Fruit fly (Drosophila melanogaster): Measurements from ENCODE around the gene RPA2.

RPA2 gene

dm6 chr2L:20942206-20942863 is 16.4 kb upstream of the RPA2 start (continued):
- TF ChIP-seq Ets96B (tag; optimal IDR thresholded peaks at IDR 0.05) (peak; percentile 55), CG8632 (GFP tag; optimal IDR thresholded peaks at IDR 0.05) (peak; percentile 25), CG8319 (GFP tag; optimal IDR thresholded peaks at IDR 0.05) (no peak), CG11762 (GFP tag; optimal IDR thresholded peaks at IDR 0.05; ENCODE audit: insufficient read depth) (no peak), fkh (GFP tag; optimal IDR thresholded peaks at IDR 0.05) (no peak), lz (GFP tag; optimal IDR thresholded peaks at IDR 0.05) (no peak), CG6808 (GFP tag; optimal IDR thresholded peaks at IDR 0.05) (no peak), CG31627 (GFP tag; optimal IDR thresholded peaks at IDR 0.05) (no peak), CG3032 (tag; optimal IDR thresholded peaks at IDR 0.05) (no peak), topi (GFP tag; optimal IDR thresholded peaks at IDR 0.05) (peak; percentile 2), CG4318 (GFP tag; optimal IDR thresholded peaks at IDR 0.05) (no peak), pdm3 (GFP tag; optimal IDR thresholded peaks at IDR 0.05) (no peak), CG6276 (GFP tag; optimal IDR thresholded peaks at IDR 0.05) (no peak), Hr38 (GFP tag; optimal IDR thresholded peaks at IDR 0.05) (no peak), fd59A (GFP tag; optimal IDR thresholded peaks at IDR 0.05) (no peak), salr (GFP tag; optimal IDR thresholded peaks at IDR 0.05) (peak in 1 of 2 experiments; percentile 34), Smox (GFP tag; optimal IDR thresholded peaks at IDR 0.05) (no peak), dsx (GFP tag; optimal IDR thresholded peaks at IDR 0.05; ENCODE audit: poor library complexity, severe bottlenecking) (no peak), CG32006 (GFP tag; optimal IDR thresholded peaks at IDR 0.05) (peak; percentile 52), Eip93F (GFP tag; optimal IDR thresholded peaks at IDR 0.05) (no peak), Sox102F (GFP tag; optimal IDR thresholded peaks at IDR 0.05) (no peak), CG15336 (GFP tag; IDR thresholded peaks at IDR 0.05) (peak; percentile 38), OdsH (GFP tag; optimal IDR thresholded peaks at IDR 0.05) (peak; percentile 51)

dm6 chr2L:20940738-20941137 is 14.8 kb upstream of the RPA2 start:
- TF ChIP-seq CG6854 (GFP tag; optimal IDR thresholded peaks at IDR 0.05), result no peak
- TF ChIP-seq CG11902 (GFP tag; optimal IDR thresholded peaks at IDR 0.05), result peak; percentile 20
- TF ChIP-seq CG7368 (GFP tag; optimal IDR thresholded peaks at IDR 0.05), result no peak
- peak; percentile 36 for TF ChIP-seq Sox14 (GFP tag; optimal IDR thresholded peaks at IDR 0.05)
- TF ChIP-seq CG32006 (GFP tag; optimal IDR thresholded peaks at IDR 0.05), result peak; percentile 53
- TF ChIP-seq CG34406 (GFP tag; optimal IDR thresholded peaks at IDR 0.05), result peak; percentile 47
- TF ChIP-seq CG6276 (GFP tag; optimal IDR thresholded peaks at IDR 0.05), result no peak
- TF ChIP-seq ss (GFP tag; optimal IDR thresholded peaks at IDR 0.05), result peak in 1 of 2 experiments; percentile 24
- TF ChIP-seq Blimp-1 (GFP tag; optimal IDR thresholded peaks at IDR 0.05), result no peak
- TF ChIP-seq esn (GFP tag; optimal IDR thresholded peaks at IDR 0.05), result peak; percentile 43
- TF ChIP-seq dsx (GFP tag; optimal IDR thresholded peaks at IDR 0.05; ENCODE audit: poor library complexity, severe bottlenecking), result no peak
- no peak for TF ChIP-seq spab (GFP tag; optimal IDR thresholded peaks at IDR 0.05)
- peak; percentile 18 for TF ChIP-seq Ets21C (GFP tag; optimal IDR thresholded peaks at IDR 0.05)
- TF ChIP-seq Eip75B (GFP tag; optimal IDR thresholded peaks at IDR 0.05), result peak; percentile 21
- no peak for TF ChIP-seq CG8632 (GFP tag; optimal IDR thresholded peaks at IDR 0.05)
- no peak for TF ChIP-seq fd85E (GFP tag; optimal IDR thresholded peaks at IDR 0.05)
- TF ChIP-seq fd59A (GFP tag; optimal IDR thresholded peaks at IDR 0.05), result peak; percentile 61
- peak; percentile 7 for TF ChIP-seq Smox (GFP tag; optimal IDR thresholded peaks at IDR 0.05)
- TF ChIP-seq Sox15 (GFP tag; optimal IDR thresholded peaks at IDR 0.05), result peak; percentile 28
- TF ChIP-seq CG6163 (GFP tag; IDR thresholded peaks at IDR 0.05), result no peak
- peak; percentile 85 for TF ChIP-seq Eip78C (GFP tag)
- TF ChIP-seq CG10631 (GFP tag; optimal IDR thresholded peaks at IDR 0.05), result peak; percentile 47
- no peak for TF ChIP-seq net (GFP tag; optimal IDR thresholded peaks at IDR 0.05)
- no peak for TF ChIP-seq CG6808 (GFP tag; optimal IDR thresholded peaks at IDR 0.05)
- TF ChIP-seq achi (GFP tag; optimal IDR thresholded peaks at IDR 0.05), result peak; percentile 21
- TF ChIP-seq acj6 (GFP tag; optimal IDR thresholded peaks at IDR 0.05), result peak; percentile 28
- no peak for TF ChIP-seq CG11762 (GFP tag; optimal IDR thresholded peaks at IDR 0.05; ENCODE audit: insufficient read depth)
- no peak for TF ChIP-seq dac (GFP tag; optimal IDR thresholded peaks at IDR 0.05)
- TF ChIP-seq lz (GFP tag; optimal IDR thresholded peaks at IDR 0.05), result peak; percentile 23
- TF ChIP-seq salr (GFP tag; optimal IDR thresholded peaks at IDR 0.05), result peak in 1 of 2 experiments; percentile 34
- no peak for TF ChIP-seq Eip93F (GFP tag; optimal IDR thresholded peaks at IDR 0.05)
- TF ChIP-seq OdsH (GFP tag; optimal IDR thresholded peaks at IDR 0.05), result peak; percentile 20
- peak; percentile 29 for TF ChIP-seq CG31627 (GFP tag; optimal IDR thresholded peaks at IDR 0.05)
- no peak for TF ChIP-seq fkh (GFP tag; optimal IDR thresholded peaks at IDR 0.05)
- no peak for TF ChIP-seq Lpt (GFP tag; optimal IDR thresholded peaks at IDR 0.05)
- TF ChIP-seq topi (GFP tag; optimal IDR thresholded peaks at IDR 0.05), result peak; percentile 49
- no peak for TF ChIP-seq CG9139 (GFP tag; optimal IDR thresholded peaks at IDR 0.05)
- peak; percentile 34 for TF ChIP-seq Met (GFP tag; optimal IDR thresholded peaks at IDR 0.05)
- no peak for TF ChIP-seq eg (GFP tag; IDR thresholded peaks at IDR 0.05)
